Worm (Caenorhabditis elegans): ENCODE results near the gene W06A11.1.

The W06A11.1 gene

DNA sequence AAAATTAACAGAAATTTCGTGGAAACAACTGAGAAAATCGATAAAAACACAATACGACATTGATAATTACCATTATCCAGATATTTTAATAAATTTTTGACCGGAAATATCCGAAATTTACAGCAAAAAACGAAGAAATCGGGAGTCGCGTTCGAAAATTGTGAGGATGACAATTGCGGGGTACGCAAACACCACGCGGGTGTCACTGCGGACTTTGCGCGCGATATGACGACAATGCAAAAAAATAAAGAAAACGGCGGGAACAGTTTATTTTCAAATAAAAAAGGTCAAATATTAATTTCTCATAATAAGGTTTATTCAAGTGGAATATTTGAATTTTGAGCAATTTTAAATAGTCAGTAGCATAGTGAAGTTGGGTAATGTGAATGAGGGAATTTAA, 23.0 kb upstream of the W06A11.1 start, which contains the start of gene rpn-11 (continued):
- TF ChIP-seq mxl-2 (GFP tag; conservative IDR thresholded peaks at IDR 0.05), result 0 out of 2 replicates have a peak, but pooled peaks have one; percentile 28
- TF ChIP-seq R02D3.7 (tag; optimal IDR thresholded peaks at IDR 0.05), result no peak
- no peak for TF ChIP-seq aly-2 (tag; optimal IDR thresholded peaks at IDR 0.05)
- 0 out of 2 replicates have a peak, but pooled peaks have one; percentile 39 for TF ChIP-seq daf-19 (GFP tag; conservative IDR thresholded peaks at IDR 0.05)
- TF ChIP-seq dmd-6 (GFP tag; IDR thresholded peaks at IDR 0.05), result peak; percentile 77
- peak; percentile 51 for TF ChIP-seq nhr-11 (tag; optimal IDR thresholded peaks at IDR 0.05)
- peak; percentile 42 for TF ChIP-seq ama-1 (optimal IDR thresholded peaks at IDR 0.05)
- peak; percentile 50 for TF ChIP-seq spr-1 (tag; optimal IDR thresholded peaks at IDR 0.05)
- TF ChIP-seq mxl-3 (GFP tag; optimal IDR thresholded peaks at IDR 0.05), result peak; percentile 60
- peak; percentile 79 for TF ChIP-seq nhr-102 (tag; optimal IDR thresholded peaks at IDR 0.05)
- TF ChIP-seq nhr-25 (tag; optimal IDR thresholded peaks at IDR 0.05; ENCODE audit: borderline replicate concordance, insufficient read depth), result peak; percentile 70
- no peak for TF ChIP-seq set-16 (GFP tag; IDR thresholded peaks at IDR 0.05)
- peak; percentile 63 for TF ChIP-seq nhr-48 (tag; optimal IDR thresholded peaks at IDR 0.05)
- TF ChIP-seq hmg-1.1 (GFP tag; IDR thresholded peaks at IDR 0.05), result peak; percentile 74
- TF ChIP-seq zfp-3 (GFP tag; conservative IDR thresholded peaks at IDR 0.05), result peak; percentile 92
- TF ChIP-seq T20F7.1 (GFP tag; optimal IDR thresholded peaks at IDR 0.05), result no peak
- no peak for TF ChIP-seq unc-39 (tag; optimal IDR thresholded peaks at IDR 0.05)
- TF ChIP-seq nhr-237 (tag; optimal IDR thresholded peaks at IDR 0.05), result no peak
- peak in 1 of 2 experiments; percentile 18 for TF ChIP-seq daf-16 (GFP tag; optimal IDR thresholded peaks at IDR 0.05)
- peak; percentile 37 for TF ChIP-seq daf-16 (tag; optimal IDR thresholded peaks at IDR 0.05)
- TF ChIP-seq D1046.2 (GFP tag; IDR thresholded peaks at IDR 0.05), result no peak
- TF ChIP-seq hlh-11 (tag; optimal IDR thresholded peaks at IDR 0.05), result peak; percentile 85
- TF ChIP-seq madf-5 (GFP tag; IDR thresholded peaks at IDR 0.05), result no peak
- no peak for TF ChIP-seq lim-7 (GFP tag; IDR thresholded peaks at IDR 0.05)
- TF ChIP-seq T26A8.4 (GFP tag; IDR thresholded peaks at IDR 0.05), result peak; percentile 88
- peak; percentile 93 for TF ChIP-seq mes-2 (tag; optimal IDR thresholded peaks at IDR 0.05; ENCODE audit: poor library complexity, severe bottlenecking)
- peak; percentile 97 for TF ChIP-seq dpl-1 (GFP tag; optimal IDR thresholded peaks at IDR 0.05)
- TF ChIP-seq Y75B8A.6 (GFP tag; IDR thresholded peaks at IDR 0.05), result 0 out of 2 replicates have a peak, but pooled peaks have one; percentile 13
- no peak for TF ChIP-seq nhr-111 (GFP tag; optimal IDR thresholded peaks at IDR 0.05)
- TF ChIP-seq mdt-29 (GFP tag; IDR thresholded peaks at IDR 0.05), result no peak
- TF ChIP-seq php-3 (GFP tag; IDR thresholded peaks at IDR 0.05), result peak; percentile 60; the same call in 1 of the 2 replicates
- peak; percentile 82 for TF ChIP-seq duxl-1 (tag; optimal IDR thresholded peaks at IDR 0.05; ENCODE audit: poor library complexity)
- no peak for TF ChIP-seq sdz-12 (GFP tag; optimal IDR thresholded peaks at IDR 0.05)
- TF ChIP-seq ces-1 (GFP tag; optimal IDR thresholded peaks at IDR 0.05), result no peak
- no peak for TF ChIP-seq arid-1 (GFP tag; conservative IDR thresholded peaks at IDR 0.05)
- TF ChIP-seq unc-62 (GFP tag; optimal IDR thresholded peaks at IDR 0.05 in 1 of 2), result no peak
- no peak for TF ChIP-seq unc-62 (tag; optimal IDR thresholded peaks at IDR 0.05)
- TF ChIP-seq ctbp-1 (GFP tag; IDR thresholded peaks at IDR 0.05), result peak; percentile 41; the same call in 1 of the 2 replicates
- TF ChIP-seq F37D6.2 (tag; optimal IDR thresholded peaks at IDR 0.05), result peak; percentile 54

DNA sequence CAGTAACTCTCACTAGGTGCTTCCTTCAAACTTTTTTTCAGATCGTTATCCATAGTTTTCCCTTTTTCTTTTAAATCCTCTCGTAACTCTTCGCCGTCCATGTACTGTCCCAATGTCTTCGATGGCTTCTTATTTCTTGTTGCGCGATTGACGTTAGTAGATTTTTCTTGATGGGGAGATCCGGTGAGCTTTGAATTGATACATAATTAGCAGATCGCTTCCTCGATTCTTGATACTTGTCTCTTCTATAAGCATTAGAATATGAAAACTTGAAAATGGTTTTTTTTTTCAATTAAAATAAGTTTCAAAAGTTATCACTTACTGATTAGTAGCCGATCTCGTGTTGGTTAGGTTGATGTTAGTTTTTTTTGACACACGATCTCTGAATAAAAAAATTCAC, 22.0 kb upstream of the W06A11.1 start, which contains the start of gene K07D4.2:
Gene K07D4.2, minus strand, starts transcription at position 101 of the 400 bp plus-strand sequence.
- no peak for TF ChIP-seq spr-3 (GFP tag; optimal IDR thresholded peaks at IDR 0.05)
- TF ChIP-seq ces-1 (GFP tag; optimal IDR thresholded peaks at IDR 0.05), result no peak
- TF ChIP-seq lin-13 (GFP tag; optimal IDR thresholded peaks at IDR 0.05), result no peak
- no peak for TF ChIP-seq tra-1 (GFP tag; IDR thresholded peaks at IDR 0.05)
- TF ChIP-seq egl-27 (tag; optimal IDR thresholded peaks at IDR 0.05), result no peak
- TF ChIP-seq mxl-2 (GFP tag; conservative IDR thresholded peaks at IDR 0.05), result no peak
- no peak for TF ChIP-seq lim-7 (GFP tag; IDR thresholded peaks at IDR 0.05)
- TF ChIP-seq ceh-62 (tag; optimal IDR thresholded peaks at IDR 0.05), result no peak
- TF ChIP-seq T20F7.1 (GFP tag; optimal IDR thresholded peaks at IDR 0.05), result no peak
- no peak for TF ChIP-seq mdt-29 (GFP tag; IDR thresholded peaks at IDR 0.05)
- no peak for TF ChIP-seq nhr-6 (tag; optimal IDR thresholded peaks at IDR 0.05)
- TF ChIP-seq dmd-6 (GFP tag; IDR thresholded peaks at IDR 0.05), result no peak
- no peak for TF ChIP-seq pqm-1 (tag; optimal IDR thresholded peaks at IDR 0.05)
- no peak for TF ChIP-seq hif-1 (tag; optimal IDR thresholded peaks at IDR 0.05)
- TF ChIP-seq nhr-111 (GFP tag; optimal IDR thresholded peaks at IDR 0.05), result no peak
- no peak for TF ChIP-seq F26F4.8 (GFP tag; conservative IDR thresholded peaks at IDR 0.05)
- no peak for TF ChIP-seq nhr-41 (GFP tag; IDR thresholded peaks at IDR 0.05)
- no peak for TF ChIP-seq tag-97 (GFP tag; IDR thresholded peaks at IDR 0.05)
- TF ChIP-seq jun-1 (tag; optimal IDR thresholded peaks at IDR 0.05), result no peak
- TF ChIP-seq nhr-48 (tag; optimal IDR thresholded peaks at IDR 0.05), result no peak

Data from whole organism, L4 larva.